Worm (Caenorhabditis elegans): ENCODE data around the gene Y73F8A.27.

ce11 chrIV:15497263-15497662 is 24.7 kb downstream of the Y73F8A.27 start, which contains the start of gene acr-24:
- TF ChIP-seq nhr-12 (tag; optimal IDR thresholded peaks at IDR 0.05): no peak
- TF ChIP-seq nhr-77 (tag; optimal IDR thresholded peaks at IDR 0.05): no peak
- TF ChIP-seq lin-39 (tag; optimal IDR thresholded peaks at IDR 0.05): no peak

Measured in whole organism, L2 larva.